Worm (Caenorhabditis elegans) whole organism, mixed stage, embryonic: ENCODE data around the gene cpna-2.

Experiments used
- ces-1 ChIP-seq: fragments of 150-350 bp; optimal IDR thresholded peaks from 2 replicates; lab custom pipeline; 2014; ENCODE audit warnings: missing biosample characterization, missing genetic modification reagents, missing genetic modification characterization
- lin-13 ChIP-seq: fragments of 150-350 bp; optimal IDR thresholded peaks from 2 replicates; lab custom pipeline; 2014; ENCODE audit warnings: missing biosample characterization, missing genetic modification characterization
- nhr-12 ChIP-seq: fragments of 150-350 bp; optimal IDR thresholded peaks from 2 replicates; lab custom pipeline; 2014; ENCODE audit warnings: missing biosample characterization, missing genetic modification characterization
- pha-4 ChIP-seq: fragments of 150-350 bp; optimal IDR thresholded peaks from 2 replicates; lab custom pipeline; 2018; ENCODE audit warnings: missing biosample characterization, missing genetic modification reagents, missing genetic modification characterization
- snpc-4 ChIP-seq: fragments of 150-350 bp; optimal IDR thresholded peaks from 2 replicates; lab custom pipeline; 2014; ENCODE audit warnings: missing biosample characterization, missing genetic modification characterization
- tbx-8 ChIP-seq: fragments of 200-800 bp; sonication (Bioruptor generic); optimal IDR thresholded peaks from 2 replicates; lab custom pipeline; 2018; ENCODE audit warnings: mild to moderate bottlenecking, missing genetic modification characterization, moderate library complexity, missing compliant biosample characterization
- unc-62 ChIP-seq: fragments of 150-350 bp; optimal IDR thresholded peaks from 2 replicates; lab custom pipeline; 2014; ENCODE audit warnings: missing biosample characterization, missing genetic modification reagents, missing genetic modification characterization

DNA sequence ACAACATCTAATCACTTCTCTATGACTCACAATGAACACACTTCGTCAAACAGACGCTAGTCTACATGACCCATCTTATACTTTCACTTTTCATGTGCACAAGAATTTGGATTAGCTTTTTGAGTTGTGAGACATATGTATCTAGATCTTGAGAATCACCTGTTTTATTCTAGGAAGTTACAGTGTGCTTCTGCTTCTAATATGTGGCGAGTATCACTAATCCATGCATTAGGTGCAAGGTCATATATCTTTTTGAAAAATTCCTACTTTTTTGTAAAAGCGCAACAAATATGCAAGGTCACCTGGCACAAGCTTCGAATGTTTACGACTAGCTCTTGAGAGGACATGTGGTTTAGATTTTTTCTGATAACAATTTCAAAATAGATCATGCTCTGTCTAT is 49.0 kb upstream of the cpna-2 start:
- TF ChIP-seq ces-1: no peak
- TF ChIP-seq unc-62: no peak
- no peak for TF ChIP-seq pha-4
- no peak for TF ChIP-seq tbx-8 (GFP tag; lab: Kevin White, UChicago)
- no peak for TF ChIP-seq nhr-12 (tag; lab: Kevin White, UChicago)
- no peak for TF ChIP-seq lin-13 (tag; lab: Kevin White, UChicago)
- no peak for TF ChIP-seq snpc-4 (tag; lab: Kevin White, UChicago)
